Worm (Caenorhabditis elegans): Measurements from ENCODE around the gene snr-3.

ce11 chrII:6453341-6453806, 36.2 kb downstream of the snr-3 start, which contains the start of gene atg-16.2:
- peak; percentile 39; the same call in 1 of the 2 replicates for TF ChIP-seq ztf-23 (GFP tag; IDR thresholded peaks at IDR 0.05)
- TF ChIP-seq med-1 (GFP tag; optimal IDR thresholded peaks at IDR 0.05; ENCODE audit: insufficient read depth), result peak; percentile 24
- TF ChIP-seq cog-1 (tag; optimal IDR thresholded peaks at IDR 0.05), result peak; percentile 22
- no peak for TF ChIP-seq tab-1 (GFP tag; IDR thresholded peaks at IDR 0.05)
- TF ChIP-seq flt-1 (GFP tag; IDR thresholded peaks at IDR 0.05), result no peak
- no peak for TF ChIP-seq T22C8.4 (GFP tag; IDR thresholded peaks at IDR 0.05)
- TF ChIP-seq klf-2 (GFP tag; conservative IDR thresholded peaks at IDR 0.05), result no peak
- TF ChIP-seq ref-1 (GFP tag; conservative IDR thresholded peaks at IDR 0.05), result no peak

All from whole organism, midembryonic.